Fruit fly (Drosophila melanogaster) whole organism, embryonic: ENCODE measurements around the gene Pp1-13C.
A peak's percentile ranks its signal among the peaks of the same experiment; 100 is the strongest.

Experiments
- ATbp ChIP-seq: fragments of 200-800 bp; sonication (Bioruptor generic); optimal IDR thresholded peaks from 2 replicates; lab custom pipeline; 2017; ENCODE audit warnings: missing biosample characterization, mild to moderate bottlenecking, missing genetic modification characterization, missing genetic modification reagents
- Blimp-1 ChIP-seq: fragments of 200-800 bp; sonication (Bioruptor generic); optimal IDR thresholded peaks from 3 replicates; lab custom pipeline; 2018; ENCODE audit warnings: missing biosample characterization, missing genetic modification characterization, mild to moderate bottlenecking, moderate library complexity, missing genetic modification reagents
- BtbVII ChIP-seq: fragments of 200-800 bp; sonication (Bioruptor generic); optimal IDR thresholded peaks from 3 replicates; lab custom pipeline; 2017; ENCODE audit warnings: missing biosample characterization, mild to moderate bottlenecking, missing genetic modification characterization
- CG10147 ChIP-seq: fragments of 200-800 bp; sonication (Bioruptor generic); optimal IDR thresholded peaks from 2 replicates; lab custom pipeline; 2019; ENCODE audit warnings: missing biosample characterization, mild to moderate bottlenecking, missing genetic modification characterization, moderate library complexity
- CG10959 ChIP-seq: fragments of 200-800 bp; sonication (Bioruptor generic); IDR thresholded peaks from 2 replicates; pipeline ENCODE4 v1.3.6; 2022; ENCODE audit warnings: missing biosample characterization, missing genetic modification characterization
- CG12299 ChIP-seq: fragments of 200-800 bp; sonication (Bioruptor generic); optimal IDR thresholded peaks from 2 replicates; lab custom pipeline; 2018; ENCODE audit warnings: missing biosample characterization, mild to moderate bottlenecking, missing genetic modification characterization
- CG12659 ChIP-seq: fragments of 200-800 bp; sonication (Bioruptor generic); optimal IDR thresholded peaks from 3 replicates; lab custom pipeline; 2017; ENCODE audit warnings: mild to moderate bottlenecking, missing biosample characterization, missing genetic modification reagents, missing genetic modification characterization
- CG12942 ChIP-seq: fragments of 200-800 bp; sonication (Bioruptor generic); optimal IDR thresholded peaks from 3 replicates; lab custom pipeline; 2016; ENCODE audit warnings: missing biosample characterization, missing genetic modification characterization
- CG15269 ChIP-seq: fragments of 200-800 bp; sonication (Bioruptor generic); optimal IDR thresholded peaks from 2 replicates; lab custom pipeline; 2018; ENCODE audit warnings: missing biosample characterization, mild to moderate bottlenecking, missing genetic modification characterization, moderate library complexity
- CG1529 ChIP-seq: fragments of 200-800 bp; sonication (Bioruptor generic); optimal IDR thresholded peaks from 3 replicates; lab custom pipeline; 2018; ENCODE audit warnings: missing biosample characterization, missing genetic modification characterization
- CG1602 ChIP-seq: fragments of 200-800 bp; sonication (Bioruptor generic); optimal IDR thresholded peaks from 3 replicates; lab custom pipeline; 2016; ENCODE audit warnings: missing biosample characterization, missing genetic modification characterization
- CG17612 ChIP-seq: fragments of 200-800 bp; sonication (Bioruptor generic); IDR thresholded peaks from 2 replicates; pipeline ENCODE4 v1.3.6; 2022; ENCODE audit warnings: missing biosample characterization, missing genetic modification characterization
- CG2875 ChIP-seq: fragments of 200-800 bp; sonication (Bioruptor generic); optimal IDR thresholded peaks from 2 replicates; lab custom pipeline; 2017; ENCODE audit warnings: missing biosample characterization, mild to moderate bottlenecking, missing genetic modification characterization, missing genetic modification reagents
- CG31388 ChIP-seq: fragments of 200-800 bp; sonication (Bioruptor generic); optimal IDR thresholded peaks from 2 replicates; lab custom pipeline; 2016; ENCODE audit warnings: missing biosample characterization, missing genetic modification characterization
- CG4360 ChIP-seq: fragments of 200-800 bp; sonication (Bioruptor generic); IDR thresholded peaks from 2 replicates; pipeline ENCODE4 v1.3.6; 2022; ENCODE audit warnings: missing biosample characterization, missing genetic modification characterization
- CG4424 ChIP-seq: fragments of 200-800 bp; sonication (Bioruptor generic); optimal IDR thresholded peaks from 3 replicates; lab custom pipeline; 2016; ENCODE audit warnings: missing biosample characterization, missing genetic modification characterization
- CG4617 ChIP-seq: fragments of 200-800 bp; sonication (Bioruptor generic); optimal IDR thresholded peaks from 3 replicates; lab custom pipeline; 2016; ENCODE audit warnings: missing biosample characterization, missing genetic modification characterization, borderline replicate concordance
- CG6689 ChIP-seq: fragments of 200-800 bp; sonication (Bioruptor generic); IDR thresholded peaks from 2 replicates; pipeline ENCODE4 v1.3.6; 2022; ENCODE audit warnings: missing biosample characterization, missing genetic modification characterization
- CG7928 ChIP-seq: fragments of 200-800 bp; sonication (Bioruptor generic); optimal IDR thresholded peaks from 2 replicates; lab custom pipeline; 2017; ENCODE audit warnings: missing biosample characterization, mild to moderate bottlenecking, missing genetic modification characterization
- CG8388 ChIP-seq: fragments of 200-800 bp; sonication (Bioruptor generic); optimal IDR thresholded peaks from 2 replicates; lab custom pipeline; 2019; ENCODE audit warnings: missing biosample characterization, mild to moderate bottlenecking, missing genetic modification characterization, moderate library complexity
- CG9215 ChIP-seq: fragments of 200-800 bp; sonication (Bioruptor generic); IDR thresholded peaks from 2 replicates; pipeline ENCODE4 v1.3.6; 2022; ENCODE audit warnings: missing biosample characterization, missing genetic modification characterization
- CrebB ChIP-seq: fragments of 200-800 bp; sonication (Bioruptor generic); optimal IDR thresholded peaks from 3 replicates; lab custom pipeline; 2018; ENCODE audit warnings: missing biosample characterization, mild to moderate bottlenecking, missing genetic modification characterization
- D ChIP-seq, 2 experiments: fragments of 200-800 bp in 1 of 2; fragments of >200 bp in 1 of 2; sonication (Bioruptor generic) in 1 of 2; optimal IDR thresholded peaks; 2 replicates in 1 of 2; 3 replicates in 1 of 2; lab custom pipeline; 2017; ENCODE audit warnings: mild to moderate bottlenecking in 1 of 2, missing biosample characterization in 1 of 2, missing genetic modification characterization in 1 of 2, missing genetic modification reagents in 1 of 2
- E2f1 ChIP-seq: fragments of 200-800 bp; sonication (Bioruptor generic); IDR thresholded peaks from 2 replicates; pipeline ENCODE4 v1.3.6; 2022; ENCODE audit warnings: missing biosample characterization, missing genetic modification characterization
- HmgD ChIP-seq: fragments of 200-800 bp; sonication (Bioruptor generic); optimal IDR thresholded peaks from 3 replicates; lab custom pipeline; 2016; ENCODE audit warnings: missing biosample characterization, missing genetic modification characterization
- Hmx ChIP-seq: fragments of 200-800 bp; sonication (Bioruptor generic); optimal IDR thresholded peaks from 2 replicates; lab custom pipeline; 2016; ENCODE audit warnings: missing biosample characterization, missing genetic modification characterization
- Med ChIP-seq: fragments of 200-800 bp; sonication (Bioruptor generic); peaks from one replicate; lab custom pipeline; 2016; ENCODE audit warnings: missing biosample characterization, missing genetic modification characterization, mild to moderate bottlenecking, inconsistent platforms, moderate library complexity
- Mrtf ChIP-seq: fragments of 200-800 bp; sonication (Bioruptor generic); IDR thresholded peaks from 3 replicates; pipeline ENCODE4 v1.3.6; 2022; ENCODE audit warnings: missing biosample characterization, missing genetic modification characterization
- Optix ChIP-seq: fragments of 200-800 bp; sonication (Bioruptor generic); IDR thresholded peaks from 3 replicates; pipeline ENCODE4 v1.3.6; 2022; ENCODE audit warnings: missing biosample characterization, missing genetic modification characterization
- Pdp1 ChIP-seq, 2 experiments: fragments of 200-800 bp; sonication (Bioruptor generic); optimal IDR thresholded peaks; 3 replicates each; lab custom pipeline; 2016; ENCODE audit warnings: missing biosample characterization in 2 of 2, missing genetic modification characterization in 2 of 2, mild to moderate bottlenecking in 1 of 2, moderate library complexity in 1 of 2
- Sin3A ChIP-seq: fragments of >200 bp; optimal IDR thresholded peaks from 2 replicates; lab custom pipeline; 2018
- Sox100B ChIP-seq: fragments of 200-800 bp; sonication (Bioruptor generic); optimal IDR thresholded peaks from 3 replicates; lab custom pipeline; 2018; ENCODE audit warnings: missing biosample characterization, mild to moderate bottlenecking, missing genetic modification characterization
- Sry-δ ChIP-seq: fragments of 200-800 bp; sonication (Bioruptor generic); optimal IDR thresholded peaks from 2 replicates; lab custom pipeline; 2016; ENCODE audit warnings: missing biosample characterization, missing genetic modification characterization
- ab ChIP-seq: fragments of 200-800 bp; sonication (Bioruptor generic); optimal IDR thresholded peaks from 2 replicates; lab custom pipeline; 2016; ENCODE audit warnings: missing biosample characterization, missing genetic modification characterization
- abd-A ChIP-seq: fragments of 200-800 bp; sonication (Bioruptor generic); optimal IDR thresholded peaks from 3 replicates; lab custom pipeline; 2019; ENCODE audit warnings: missing biosample characterization, mild to moderate bottlenecking, missing genetic modification characterization, moderate library complexity
- ac ChIP-seq: fragments of 200-800 bp; sonication (Bioruptor generic); optimal IDR thresholded peaks from 3 replicates; lab custom pipeline; 2017; ENCODE audit warnings: missing biosample characterization, mild to moderate bottlenecking, missing genetic modification characterization
- btn ChIP-seq: fragments of 200-800 bp; sonication (Bioruptor generic); optimal IDR thresholded peaks from 2 replicates; lab custom pipeline; 2016; ENCODE audit warnings: missing biosample characterization, missing genetic modification characterization
- chif ChIP-seq, 2 experiments: fragments of 200-800 bp; sonication (Bioruptor generic); optimal IDR thresholded peaks; 3 replicates each; lab custom pipeline; 2016; ENCODE audit warnings: missing biosample characterization in 2 of 2, missing genetic modification characterization in 2 of 2
- dysf ChIP-seq: fragments of 200-800 bp; sonication (Bioruptor generic); IDR thresholded peaks from 3 replicates; pipeline ENCODE4 v1.3.6; 2022; ENCODE audit warnings: missing biosample characterization, missing genetic modification characterization
- gcm ChIP-seq: fragments of 200-800 bp; sonication (Bioruptor generic); optimal IDR thresholded peaks from 2 replicates; lab custom pipeline; 2019; ENCODE audit warnings: missing biosample characterization, mild to moderate bottlenecking, missing genetic modification characterization, moderate library complexity
- gro ChIP-seq: fragments of 200-800 bp; sonication (Bioruptor generic); optimal IDR thresholded peaks from 2 replicates; lab custom pipeline; 2016; ENCODE audit warnings: missing biosample characterization, missing genetic modification characterization
- kni ChIP-seq: fragments of 200-800 bp; sonication (Bioruptor generic); optimal IDR thresholded peaks from 3 replicates; lab custom pipeline; 2017; ENCODE audit warnings: mild to moderate bottlenecking, missing biosample characterization, missing genetic modification reagents, missing genetic modification characterization
- p53 ChIP-seq: fragments of 200-800 bp; sonication (Bioruptor generic); optimal IDR thresholded peaks from 2 replicates; lab custom pipeline; 2016; ENCODE audit warnings: missing biosample characterization, missing genetic modification characterization
- ranshi ChIP-seq: fragments of 200-800 bp; sonication (Bioruptor generic); IDR thresholded peaks from 2 replicates; pipeline ENCODE4 v1.3.6; 2022; ENCODE audit warnings: missing biosample characterization, missing genetic modification characterization
- rib ChIP-seq: fragments of 200-800 bp; sonication (Bioruptor generic); IDR thresholded peaks from 2 replicates; pipeline ENCODE4 v1.3.6; 2022; ENCODE audit warnings: missing biosample characterization, missing genetic modification characterization
- sens ChIP-seq: fragments of 200-800 bp; sonication (Bioruptor generic); peaks from one replicate; lab custom pipeline; 2016; ENCODE audit warnings: missing biosample characterization, missing genetic modification characterization
- sisA ChIP-seq: fragments of 200-800 bp; sonication (Bioruptor generic); IDR thresholded peaks from 2 replicates; pipeline ENCODE4 v1.3.6; 2022; ENCODE audit warnings: missing biosample characterization, missing genetic modification characterization
- sqz ChIP-seq: fragments of 200-800 bp; sonication (Bioruptor generic); optimal IDR thresholded peaks from 3 replicates; lab custom pipeline; 2018; ENCODE audit warnings: missing biosample characterization, mild to moderate bottlenecking, missing genetic modification characterization

Pp1-13C gene

dm6 chrX:15383513-15384373 lies 22.9 kb upstream of the Pp1-13C start (continued):
- TF ChIP-seq gcm (GFP tag; lab: Kevin White, UChicago) (peak; percentile 45), Pdp1 (GFP tag; optimal IDR thresholded peaks at IDR 0.05; lab: Kevin White, UChicago) (peak in 1 of 2 experiments; percentile 7), CG17612 (GFP tag; lab: Robert Waterston, UW) (no peak), kni (peak; percentile 43), CG10147 (peak; percentile 6), Blimp-1 (GFP tag; lab: Kevin White, UChicago) (peak; percentile 64), sqz (peak; percentile 92), sisA (GFP tag; lab: Robert Waterston, UW) (0 out of 2 replicates have a peak, but pooled peaks have one; percentile 18), Med (GFP tag; lab: Kevin White, UChicago) (peak; percentile 79), CG7928 (GFP tag; lab: Kevin White, UChicago) (no peak), Sry-δ (GFP tag; lab: Kevin White, UChicago) (no peak), CG1529 (GFP tag; lab: Kevin White, UChicago) (peak; percentile 18), CG9215 (GFP tag; lab: Robert Waterston, UW) (peak; percentile 45; the same call in 1 of the 2 replicates), dysf (GFP tag; lab: Robert Waterston, UW) (peak; percentile 57; the same call in 2 of the 3 replicates), Sin3A (lab: Kevin White, UChicago) (no peak), CrebB (tag; lab: Kevin White, UChicago) (no peak), CG15269 (peak; percentile 71), abd-A (tag; lab: Kevin White, UChicago) (peak; percentile 18), p53 (no peak), rib (GFP tag; lab: Robert Waterston, UW) (no peak), Hmx (GFP tag; lab: Kevin White, UChicago) (no peak), CG10959 (no peak), CG12299 (peak; percentile 47), CG4360 (GFP tag; lab: Robert Waterston, UW) (no peak), CG6689 (GFP tag; lab: Robert Waterston, UW) (peak; percentile 43; the same call in 1 of the 2 replicates), CG8388 (peak; percentile 56), gro (GFP tag; lab: Kevin White, UChicago) (no peak), Optix (no peak), Mrtf (GFP tag; lab: Robert Waterston, UW) (0 out of 3 replicates have a peak, but pooled peaks have one; percentile 14), CG31388 (GFP tag; lab: Kevin White, UChicago) (no peak), ranshi (peak; percentile 37; the same call in 1 of the 2 replicates), CG12659 (GFP tag; lab: Kevin White, UChicago) (peak; percentile 45), ac (no peak), CG12942 (no peak), ATbp (GFP tag; lab: Kevin White, UChicago) (peak; percentile 63), HmgD (GFP tag; lab: Kevin White, UChicago) (no peak), CG4617 (no peak), CG4424 (GFP tag; lab: Kevin White, UChicago) (peak; percentile 58), chif (GFP tag; optimal IDR thresholded peaks at IDR 0.05; lab: Kevin White, UChicago) (peak in 1 of 2 experiments; percentile 30), CG2875 (GFP tag; lab: Kevin White, UChicago) (peak; percentile 36), sens (peak; percentile 69), Sox100B (GFP tag; lab: Kevin White, UChicago) (peak; percentile 57), btn (no peak), ab (no peak), BtbVII (GFP tag; lab: Kevin White, UChicago) (peak; percentile 44), D (optimal IDR thresholded peaks at IDR 0.05; lab: Kevin White, UChicago) (no peak), D (GFP tag; optimal IDR thresholded peaks at IDR 0.05; lab: Kevin White, UChicago) (peak; percentile 45), E2f1 (peak; percentile 30; the same call in 1 of the 2 replicates), CG1602 (GFP tag; lab: Kevin White, UChicago) (peak; percentile 10)
